Fruit fly (Drosophila melanogaster) ovary, adult (tissue): ENCODE data around the gene nompB.

ENCODE experiments used
- CG17801 ChIP-seq: fragments of 200-800 bp; optimal IDR thresholded peaks from 2 replicates; lab custom pipeline; 2019; ENCODE audit warnings: missing biosample characterization, mild to moderate bottlenecking, missing genetic modification characterization, moderate library complexity; ENCODE audit not compliant: partially characterized antibody

nompB gene

dm6 chr2L:21618738-21619431, 29.7 kb upstream of the nompB start:
- no peak for TF ChIP-seq CG17801 (GFP tag; lab: Kevin White, UChicago)

dm6 chr2L:21617949-21618348, 28.7 kb upstream of the nompB start:
- TF ChIP-seq CG17801 (GFP tag; lab: Kevin White, UChicago) = no peak

- peak; percentile 45 for TF ChIP-seq CG17801 (GFP tag; lab: Kevin White, UChicago)
Observed at dm6 chr2L:21573226-21573791, 15.9 kb downstream of the nompB start, which contains the start of gene Lamp1. Lamp1 (plus strand) TSS chr2L:21573389.

- TF ChIP-seq CG17801 (GFP tag; lab: Kevin White, UChicago) = no peak
Observed at dm6 chr2L:21559633-21560032, 29.6 kb downstream of the nompB start.

- TF ChIP-seq CG17801 (GFP tag; lab: Kevin White, UChicago) = no peak
Observed at dm6 chr2L:21558218-21558617, 31.0 kb downstream of the nompB start.
